Fruit fly (Drosophila melanogaster) whole organism, embryonic: ENCODE data around the gene CG42784.
A peak's percentile ranks its signal among the peaks of the same experiment; 100 is the strongest.

ENCODE experiments used
- Aef1 ChIP-seq: fragments of 200-800 bp; sonication (Bioruptor generic); IDR thresholded peaks from 3 replicates; pipeline ENCODE4 v1.3.6; 2022; ENCODE audit warnings: missing biosample characterization, missing genetic modification characterization
- Atf-2 ChIP-seq: fragments of 200-800 bp; sonication (Bioruptor generic); optimal IDR thresholded peaks from 2 replicates; lab custom pipeline; 2016; ENCODE audit warnings: missing biosample characterization, missing genetic modification characterization
- Atf6 ChIP-seq: fragments of 200-800 bp; sonication (Bioruptor generic); IDR thresholded peaks from 2 replicates; pipeline ENCODE4 v1.3.6; 2022; ENCODE audit warnings: missing biosample characterization, missing genetic modification characterization
- BtbVII ChIP-seq: fragments of 200-800 bp; sonication (Bioruptor generic); optimal IDR thresholded peaks from 3 replicates; lab custom pipeline; 2017; ENCODE audit warnings: missing biosample characterization, mild to moderate bottlenecking, missing genetic modification characterization
- CG10462 ChIP-seq: fragments of 200-800 bp; sonication (Bioruptor generic); optimal IDR thresholded peaks from 2 replicates; lab custom pipeline; 2016; ENCODE audit warnings: missing biosample characterization, missing genetic modification characterization
- CG10543 ChIP-seq: fragments of 200-800 bp; sonication (Bioruptor generic); optimal IDR thresholded peaks from 3 replicates; lab custom pipeline; 2017; ENCODE audit warnings: missing biosample characterization, mild to moderate bottlenecking, missing genetic modification characterization, moderate library complexity
- CG10654 ChIP-seq: fragments of 200-800 bp; sonication (Bioruptor generic); optimal IDR thresholded peaks from 2 replicates; lab custom pipeline; 2016; ENCODE audit warnings: missing biosample characterization, missing genetic modification characterization
- CG11085 ChIP-seq: fragments of 200-800 bp; sonication (Bioruptor generic); IDR thresholded peaks from 2 replicates; pipeline ENCODE4 v1.3.6; 2022; ENCODE audit warnings: missing biosample characterization, missing genetic modification characterization
- CG11456 ChIP-seq: fragments of 200-800 bp; sonication (Bioruptor generic); IDR thresholded peaks from 3 replicates; pipeline ENCODE4 v1.3.6; 2022; ENCODE audit warnings: missing biosample characterization, missing genetic modification characterization
- CG11696 ChIP-seq: fragments of 200-800 bp; sonication (Bioruptor generic); IDR thresholded peaks from 2 replicates; pipeline ENCODE4 v1.3.6; 2022; ENCODE audit warnings: missing biosample characterization, missing genetic modification characterization
- CG12071 ChIP-seq: fragments of 200-800 bp; sonication (Bioruptor generic); optimal IDR thresholded peaks from 3 replicates; lab custom pipeline; 2018; ENCODE audit warnings: missing biosample characterization, mild to moderate bottlenecking, missing genetic modification characterization
- CG12155 ChIP-seq: fragments of 200-800 bp; sonication (Bioruptor generic); optimal IDR thresholded peaks from 3 replicates; lab custom pipeline; 2016; ENCODE audit warnings: missing biosample characterization, missing genetic modification characterization
- CG13424 ChIP-seq: fragments of 200-800 bp; sonication (Bioruptor generic); optimal IDR thresholded peaks from 2 replicates; lab custom pipeline; 2019; ENCODE audit warnings: missing biosample characterization, mild to moderate bottlenecking, missing genetic modification characterization, moderate library complexity
- CG14441 ChIP-seq: fragments of 200-800 bp; sonication (Bioruptor generic); IDR thresholded peaks from 2 replicates; pipeline ENCODE4 v1.3.6; 2022; ENCODE audit warnings: missing biosample characterization, missing genetic modification characterization
- CG14710 ChIP-seq: fragments of 200-800 bp; sonication (Bioruptor generic); optimal IDR thresholded peaks from 3 replicates; lab custom pipeline; 2019; ENCODE audit warnings: missing biosample characterization, mild to moderate bottlenecking, missing genetic modification characterization, moderate library complexity
- CG14860 ChIP-seq: fragments of 200-800 bp; sonication (Bioruptor generic); IDR thresholded peaks from 3 replicates; pipeline ENCODE4 v1.3.6; 2022; ENCODE audit warnings: missing biosample characterization, missing genetic modification characterization; ENCODE audit not compliant: partially characterized antibody
- CG1529 ChIP-seq: fragments of 200-800 bp; sonication (Bioruptor generic); optimal IDR thresholded peaks from 3 replicates; lab custom pipeline; 2018; ENCODE audit warnings: missing biosample characterization, missing genetic modification characterization
- CG1603 ChIP-seq: fragments of 200-800 bp; sonication (Bioruptor generic); optimal IDR thresholded peaks from 2 replicates; lab custom pipeline; 2019; ENCODE audit warnings: missing biosample characterization, mild to moderate bottlenecking, missing genetic modification characterization, moderate library complexity
- CG1647 ChIP-seq: fragments of 200-800 bp; sonication (Bioruptor generic); optimal IDR thresholded peaks from 3 replicates; lab custom pipeline; 2016; ENCODE audit warnings: missing biosample characterization, missing genetic modification characterization
- CG17186 ChIP-seq: fragments of 200-800 bp; sonication (Bioruptor generic); optimal IDR thresholded peaks from 3 replicates; lab custom pipeline; 2017; ENCODE audit warnings: missing biosample characterization, missing genetic modification reagents, missing genetic modification characterization
- CG18011 ChIP-seq: fragments of 200-800 bp; sonication (Bioruptor generic); optimal IDR thresholded peaks from 2 replicates; lab custom pipeline; 2017; ENCODE audit warnings: missing biosample characterization, missing genetic modification characterization, mild to moderate bottlenecking, moderate library complexity, missing genotype
- CG2202 ChIP-seq: fragments of 200-800 bp; sonication (Bioruptor generic); optimal IDR thresholded peaks from 2 replicates; lab custom pipeline; 2018; ENCODE audit warnings: missing biosample characterization, mild to moderate bottlenecking, missing genetic modification characterization
- CG34224 ChIP-seq: fragments of 200-800 bp; sonication (Bioruptor generic); IDR thresholded peaks from 3 replicates; pipeline ENCODE4 v1.3.6; 2022; ENCODE audit warnings: missing biosample characterization, missing genetic modification characterization; ENCODE audit not compliant: partially characterized antibody
- CG6654 ChIP-seq: fragments of 200-800 bp; sonication (Bioruptor generic); optimal IDR thresholded peaks from 2 replicates; lab custom pipeline; 2017; ENCODE audit warnings: missing biosample characterization, mild to moderate bottlenecking, missing genetic modification characterization
- CG9215 ChIP-seq: fragments of 200-800 bp; sonication (Bioruptor generic); IDR thresholded peaks from 2 replicates; pipeline ENCODE4 v1.3.6; 2022; ENCODE audit warnings: missing biosample characterization, missing genetic modification characterization
- Dbx ChIP-seq: fragments of 200-800 bp; sonication (Bioruptor generic); IDR thresholded peaks from 3 replicates; pipeline ENCODE4 v1.3.6; 2022; ENCODE audit warnings: missing biosample characterization, missing genetic modification characterization
- Dref ChIP-seq: fragments of 200-800 bp; sonication (Bioruptor generic); IDR thresholded peaks from 2 replicates; pipeline ENCODE4 v1.3.6; 2022; ENCODE audit warnings: missing biosample characterization, missing genetic modification characterization
- Drgx ChIP-seq: fragments of 200-800 bp; sonication (Bioruptor generic); IDR thresholded peaks from 2 replicates; pipeline ENCODE4 v1.3.6; 2022; ENCODE audit warnings: missing biosample characterization, missing genetic modification characterization
- Fer2 ChIP-seq: fragments of 200-800 bp; sonication (Bioruptor generic); optimal IDR thresholded peaks from 2 replicates; lab custom pipeline; 2018; ENCODE audit warnings: missing biosample characterization, mild to moderate bottlenecking, missing genetic modification characterization, moderate library complexity
- MTF-1 ChIP-seq: fragments of 200-800 bp; sonication (Bioruptor generic); optimal IDR thresholded peaks from 2 replicates; lab custom pipeline; 2018; ENCODE audit warnings: missing biosample characterization, mild to moderate bottlenecking, missing genetic modification characterization, borderline replicate concordance
- Mad ChIP-seq: fragments of 200-800 bp; sonication (Bioruptor generic); optimal IDR thresholded peaks from 2 replicates; lab custom pipeline; 2016; ENCODE audit warnings: missing biosample characterization, missing genetic modification characterization
- Med ChIP-seq: fragments of 200-800 bp; sonication (Bioruptor generic); peaks from one replicate; lab custom pipeline; 2016; ENCODE audit warnings: missing biosample characterization, missing genetic modification characterization, mild to moderate bottlenecking, inconsistent platforms, moderate library complexity
- Nf-YA ChIP-seq: fragments of 200-800 bp; sonication (Bioruptor generic); IDR thresholded peaks from 2 replicates; pipeline ENCODE4 v1.3.6; 2022; ENCODE audit warnings: missing biosample characterization, missing genetic modification characterization
- Opbp ChIP-seq: fragments of 200-800 bp; sonication (Bioruptor generic); IDR thresholded peaks from 3 replicates; pipeline ENCODE4 v1.3.6; 2022; ENCODE audit warnings: missing biosample characterization, missing genetic modification characterization; ENCODE audit not compliant: partially characterized antibody
- Poxn ChIP-seq: fragments of 200-800 bp; sonication (Bioruptor generic); IDR thresholded peaks from 2 replicates; pipeline ENCODE4 v1.3.6; 2022; ENCODE audit warnings: missing biosample characterization, missing genetic modification characterization
- TFAM ChIP-seq: fragments of 200-800 bp; sonication (Bioruptor generic); optimal IDR thresholded peaks from 2 replicates; lab custom pipeline; 2017; ENCODE audit warnings: missing biosample characterization, missing genetic modification characterization, inconsistent platforms
- Vsx1 ChIP-seq: fragments of 200-800 bp; sonication (Bioruptor generic); optimal IDR thresholded peaks from 2 replicates; lab custom pipeline; 2017; ENCODE audit warnings: missing biosample characterization, mild to moderate bottlenecking, missing genetic modification characterization, missing genetic modification reagents
- dati ChIP-seq: fragments of 200-800 bp; sonication (Bioruptor generic); IDR thresholded peaks from 2 replicates; pipeline ENCODE4 v1.3.6; 2022; ENCODE audit warnings: missing biosample characterization, missing genetic modification characterization
- ham ChIP-seq: fragments of 200-800 bp; sonication (Bioruptor generic); IDR thresholded peaks from 2 replicates; pipeline ENCODE4 v1.3.6; 2022; ENCODE audit warnings: missing biosample characterization, missing genetic modification characterization
- jumu ChIP-seq: fragments of 200-800 bp; sonication (Bioruptor generic); optimal IDR thresholded peaks from 3 replicates; lab custom pipeline; 2016; ENCODE audit warnings: missing biosample characterization, missing genetic modification characterization
- pros ChIP-seq: fragments of 200-800 bp; sonication (Bioruptor generic); optimal IDR thresholded peaks from 3 replicates; lab custom pipeline; 2019; ENCODE audit warnings: missing biosample characterization, mild to moderate bottlenecking, missing genetic modification characterization, moderate library complexity
- sc ChIP-seq, 3 experiments: fragments of >200 bp in 2 of 3; fragments of 200-800 bp in 1 of 3; sonication (Bioruptor generic) in 1 of 3; optimal IDR thresholded peaks; 2 replicates in 2 of 3; 3 replicates in 1 of 3; lab custom pipeline; 2017; ENCODE audit warnings: mild to moderate bottlenecking in 1 of 3, missing biosample characterization in 1 of 3, missing genetic modification characterization in 1 of 3, missing genetic modification reagents in 1 of 3
- shn ChIP-seq: fragments of 200-800 bp; sonication (Bioruptor generic); optimal IDR thresholded peaks from 3 replicates; lab custom pipeline; 2016; ENCODE audit warnings: missing biosample characterization, missing genetic modification characterization
- stwl ChIP-seq: fragments of 200-800 bp; sonication (Bioruptor generic); optimal IDR thresholded peaks from 3 replicates; lab custom pipeline; 2018; ENCODE audit warnings: missing biosample characterization, mild to moderate bottlenecking, missing genetic modification characterization, moderate library complexity
- tll ChIP-seq, 2 experiments: fragments of 200-800 bp in 1 of 2; fragments of >200 bp in 1 of 2; sonication (Bioruptor generic) in 1 of 2; optimal IDR thresholded peaks; 2 replicates each; lab custom pipeline; 2017 to 2019; ENCODE audit warnings: missing biosample characterization in 2 of 2, missing genetic modification characterization in 2 of 2, mild to moderate bottlenecking in 1 of 2, moderate library complexity in 1 of 2
- ttk ChIP-seq: fragments of 200-800 bp; sonication (Bioruptor generic); IDR thresholded peaks from 2 replicates; pipeline ENCODE4 v2.1.2; 2022; ENCODE audit warnings: missing biosample characterization, missing genetic modification characterization
- usp ChIP-seq: fragments of >200 bp; optimal IDR thresholded peaks from 2 replicates; lab custom pipeline; 2017; ENCODE audit warnings: missing biosample characterization, missing genetic modification characterization
- z ChIP-seq: fragments of 200-800 bp; sonication (Bioruptor generic); IDR thresholded peaks from 3 replicates; pipeline ENCODE4 v1.3.6; 2022; ENCODE audit warnings: missing biosample characterization, missing genetic modification characterization

The CG42784 gene

dm6 chr2L:13414525-13415481, at the start of gene CG42784, which contains the start of the genes CG16956 and CG43850 (continued):
- no peak for TF ChIP-seq Poxn
- TF ChIP-seq CG10543 (GFP tag; lab: Kevin White, UChicago) = peak; percentile 83
- TF ChIP-seq usp (GFP tag; lab: Kevin White, UChicago) = no peak
- TF ChIP-seq CG9215 (GFP tag; lab: Robert Waterston, UW) = no peak; the same call in 1 of the 2 replicates
- TF ChIP-seq Mad (GFP tag; lab: Kevin White, UChicago) = peak; percentile 35
- TF ChIP-seq CG10462 = no peak
- 0 out of 2 replicates have a peak, but pooled peaks have one; percentile 11 for TF ChIP-seq CG14441
- no peak for TF ChIP-seq z (GFP tag; lab: Robert Waterston, UW)
- TF ChIP-seq Atf-2 (GFP tag; lab: Kevin White, UChicago) = no peak
- TF ChIP-seq sc (optimal IDR thresholded peaks at IDR 0.05; lab: Kevin White, UChicago) = no peak
- TF ChIP-seq sc (GFP tag; optimal IDR thresholded peaks at IDR 0.05; lab: Kevin White, UChicago) = peak; percentile 7
- no peak for TF ChIP-seq CG12155 (GFP tag; lab: Kevin White, UChicago)
- no peak for TF ChIP-seq tll (GFP tag; optimal IDR thresholded peaks at IDR 0.05; lab: Kevin White, UChicago)
- 0 out of 2 replicates have a peak, but pooled peaks have one; percentile 10 for TF ChIP-seq Nf-YA (GFP tag; lab: Robert Waterston, UW)
- peak; percentile 13 for TF ChIP-seq CG18011
- peak; percentile 84 for TF ChIP-seq MTF-1 (GFP tag; lab: Kevin White, UChicago)
- no peak for TF ChIP-seq CG14860 (GFP tag; lab: Robert Waterston, UW)
- TF ChIP-seq CG6654 (GFP tag; lab: Kevin White, UChicago) = no peak
- TF ChIP-seq Fer2 (tag; lab: Kevin White, UChicago) = peak; percentile 46
- TF ChIP-seq pros = no peak
- no peak for TF ChIP-seq Dref (GFP tag; lab: Robert Waterston, UW)
- TF ChIP-seq CG12071 (GFP tag; lab: Kevin White, UChicago) = peak; percentile 89
- TF ChIP-seq CG1603 (tag; lab: Kevin White, UChicago) = peak; percentile 50
- no peak for TF ChIP-seq ham
- TF ChIP-seq CG1647 (GFP tag; lab: Kevin White, UChicago) = no peak
- peak; percentile 92 for TF ChIP-seq Med (GFP tag; lab: Kevin White, UChicago)
- TF ChIP-seq stwl = no peak
- no peak for TF ChIP-seq jumu
- no peak for TF ChIP-seq CG13424 (tag; lab: Kevin White, UChicago)
- no peak for TF ChIP-seq CG11085
- TF ChIP-seq BtbVII (GFP tag; lab: Kevin White, UChicago) = peak; percentile 81
- no peak for TF ChIP-seq Opbp
- peak; percentile 65 for TF ChIP-seq Vsx1 (GFP tag; lab: Kevin White, UChicago)
- TF ChIP-seq CG11696 (GFP tag; lab: Robert Waterston, UW) = 0 out of 2 replicates have a peak, but pooled peaks have one; percentile 20
- TF ChIP-seq CG17186 (GFP tag; lab: Kevin White, UChicago) = no peak
- no peak for TF ChIP-seq Drgx
- TF ChIP-seq ttk = peak; percentile 41; the same call in 1 of the 2 replicates
- TF ChIP-seq CG1529 (GFP tag; lab: Kevin White, UChicago) = peak; percentile 12
- no peak for TF ChIP-seq CG11456 (GFP tag; lab: Robert Waterston, UW)
- no peak for TF ChIP-seq CG10654
- TF ChIP-seq TFAM (GFP tag; lab: Kevin White, UChicago) = no peak
- no peak for TF ChIP-seq CG2202 (tag; lab: Kevin White, UChicago)
- no peak for TF ChIP-seq shn (GFP tag; lab: Kevin White, UChicago)
- no peak for TF ChIP-seq Dbx
- no peak for TF ChIP-seq dati (GFP tag; lab: Robert Waterston, UW)
- peak; percentile 64 for TF ChIP-seq Atf6 (GFP tag; lab: Robert Waterston, UW)
- no peak for TF ChIP-seq CG14710 (tag; lab: Kevin White, UChicago)
- TF ChIP-seq CG34224 (GFP tag; lab: Robert Waterston, UW) = 0 out of 3 replicates have a peak, but pooled peaks have one; percentile 29
- TF ChIP-seq Aef1 = no peak
